Fruit fly (Drosophila melanogaster): ENCODE results near the gene CG13358.
A peak's percentile ranks its signal among the peaks of the same experiment; 100 is the strongest.

Gene CG13358

dm6 chrX:758892-759621, 45.7 kb downstream of the CG13358 start, which contains the start of gene CG5273 (continued):
- peak; percentile 14 for TF ChIP-seq CG15696 (tag; optimal IDR thresholded peaks at IDR 0.05)
- TF ChIP-seq CG34422 (GFP tag; IDR thresholded peaks at IDR 0.05) = no peak
- TF ChIP-seq CG3281 (GFP tag; optimal IDR thresholded peaks at IDR 0.05) = peak; percentile 13
- no peak for TF ChIP-seq ash1 (GFP tag; optimal IDR thresholded peaks at IDR 0.05)
- TF ChIP-seq Taf1 (GFP tag; IDR thresholded peaks at IDR 0.05) = no peak
- TF ChIP-seq CG17568 (GFP tag; optimal IDR thresholded peaks at IDR 0.05) = no peak
- TF ChIP-seq CG12391 (tag; optimal IDR thresholded peaks at IDR 0.05) = peak; percentile 37
- TF ChIP-seq bowl (GFP tag; IDR thresholded peaks at IDR 0.05) = no peak
- peak; percentile 25 for TF ChIP-seq unpg (GFP tag; optimal IDR thresholded peaks at IDR 0.05)
- no peak for TF ChIP-seq Rx (GFP tag; IDR thresholded peaks at IDR 0.05)
- no peak for TF ChIP-seq ems (GFP tag; optimal IDR thresholded peaks at IDR 0.05)
- TF ChIP-seq pros (GFP tag; optimal IDR thresholded peaks at IDR 0.05) = peak; percentile 98
- TF ChIP-seq Drgx (GFP tag; IDR thresholded peaks at IDR 0.05) = peak; percentile 28; the same call in 1 of the 2 replicates
- TF ChIP-seq Gsc (GFP tag; IDR thresholded peaks at IDR 0.05) = no peak
- peak; percentile 44 for TF ChIP-seq CG4617 (GFP tag; optimal IDR thresholded peaks at IDR 0.05; ENCODE audit: borderline replicate concordance)
- TF ChIP-seq CG12155 (GFP tag; optimal IDR thresholded peaks at IDR 0.05) = no peak
- TF ChIP-seq Sry-δ (GFP tag; optimal IDR thresholded peaks at IDR 0.05) = peak; percentile 39
- no peak for TF ChIP-seq ATbp (GFP tag; optimal IDR thresholded peaks at IDR 0.05)
- TF ChIP-seq pita (GFP tag; optimal IDR thresholded peaks at IDR 0.05) = peak; percentile 94
- TF ChIP-seq Adf1 (GFP tag; IDR thresholded peaks at IDR 0.05) = no peak
- TF ChIP-seq CG9215 (GFP tag; IDR thresholded peaks at IDR 0.05) = no peak
- TF ChIP-seq HLH54F (GFP tag; optimal IDR thresholded peaks at IDR 0.05) = no peak
- TF ChIP-seq Hr39 (optimal IDR thresholded peaks at IDR 0.05) = no peak
- no peak for TF ChIP-seq croc (GFP tag; conservative IDR thresholded peaks at IDR 0.05)
- no peak for TF ChIP-seq chn (GFP tag; optimal IDR thresholded peaks at IDR 0.05)
- peak; percentile 97 for TF ChIP-seq bbx (GFP tag; IDR thresholded peaks at IDR 0.05; ENCODE audit: partially characterized antibody)
- peak; percentile 97 for TF ChIP-seq Scr (GFP tag; IDR thresholded peaks at IDR 0.05; ENCODE audit: partially characterized antibody)
- TF ChIP-seq bigmax (GFP tag; optimal IDR thresholded peaks at IDR 0.05) = no peak
- TF ChIP-seq CG10274 (GFP tag; optimal IDR thresholded peaks at IDR 0.05) = no peak
- TF ChIP-seq repo (GFP tag; optimal IDR thresholded peaks at IDR 0.05) = no peak
- no peak for TF ChIP-seq CG5245 (GFP tag; optimal IDR thresholded peaks at IDR 0.05)
- TF ChIP-seq toy (GFP tag; IDR thresholded peaks at IDR 0.05) = no peak
- no peak for TF ChIP-seq CG16863 (GFP tag; optimal IDR thresholded peaks at IDR 0.05)
- no peak for TF ChIP-seq CG13296 (GFP tag; optimal IDR thresholded peaks at IDR 0.05)
- TF ChIP-seq CG30431 (GFP tag; optimal IDR thresholded peaks at IDR 0.05) = no peak
- TF ChIP-seq dimm (GFP tag; IDR thresholded peaks at IDR 0.05) = no peak
- peak; percentile 98 for TF ChIP-seq CG31224 (GFP tag; IDR thresholded peaks at IDR 0.05)
- TF ChIP-seq CG7839 (tag; optimal IDR thresholded peaks at IDR 0.05) = peak; percentile 7
- no peak for TF ChIP-seq disco-r (GFP tag; optimal IDR thresholded peaks at IDR 0.05)
- TF ChIP-seq CG17612 (GFP tag; IDR thresholded peaks at IDR 0.05) = no peak
- peak; percentile 4 for TF ChIP-seq CG11723 (GFP tag; optimal IDR thresholded peaks at IDR 0.05)
- TF ChIP-seq CG10979 (tag; optimal IDR thresholded peaks at IDR 0.05) = no peak
- 0 out of 2 replicates have a peak, but pooled peaks have one; percentile 34 for TF ChIP-seq stc (GFP tag; IDR thresholded peaks at IDR 0.05)
- peak; percentile 45 for TF ChIP-seq CG18262 (tag; optimal IDR thresholded peaks at IDR 0.05)
- TF ChIP-seq CG33213 (GFP tag; optimal IDR thresholded peaks at IDR 0.05) = peak; percentile 85
- no peak for TF ChIP-seq Hr78 (GFP tag; optimal IDR thresholded peaks at IDR 0.05)
- no peak for TF ChIP-seq crol (GFP tag; IDR thresholded peaks at IDR 0.05)
- TF ChIP-seq Fer3 (tag; optimal IDR thresholded peaks at IDR 0.05) = no peak
- no peak for TF ChIP-seq CG6654 (GFP tag; optimal IDR thresholded peaks at IDR 0.05)
- TF ChIP-seq CG5180 (GFP tag; optimal IDR thresholded peaks at IDR 0.05) = no peak

Measured in whole organism, embryonic.